Fruit fly (Drosophila melanogaster): ENCODE measurements around the gene Or85a.
A peak's percentile ranks its signal among the peaks of the same experiment; 100 is the strongest.

Gene Or85a

DNA sequence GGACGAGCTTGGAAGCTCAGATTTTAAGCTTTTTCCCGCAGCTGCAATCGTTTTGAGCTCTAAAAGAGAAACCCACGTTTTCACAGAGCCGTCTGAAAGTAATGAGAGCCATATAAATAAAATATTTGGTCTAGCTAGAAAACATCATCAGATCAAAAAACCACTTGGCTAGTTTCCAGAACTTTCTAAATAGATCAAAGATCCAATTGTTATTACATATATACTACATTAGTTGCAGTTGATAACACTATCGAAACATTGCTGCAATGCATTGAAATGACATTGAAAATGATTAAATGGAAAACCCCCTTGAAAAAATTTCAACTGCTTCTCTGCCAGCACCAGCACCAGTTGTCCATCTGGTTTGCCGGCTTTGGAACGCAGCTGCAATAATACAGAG lies 33.4 kb downstream of the Or85a start:
- TF ChIP-seq ey (GFP tag; optimal IDR thresholded peaks at IDR 0.05) (peak; percentile 24), dsf (GFP tag; optimal IDR thresholded peaks at IDR 0.05; ENCODE audit: borderline replicate concordance) (no peak), Rel (GFP tag; optimal IDR thresholded peaks at IDR 0.05) (no peak), Rel (tag; optimal IDR thresholded peaks at IDR 0.05) (no peak), OdsH (GFP tag; optimal IDR thresholded peaks at IDR 0.05) (no peak), psq (GFP tag; optimal IDR thresholded peaks at IDR 0.05) (no peak), CG9705 (GFP tag; optimal IDR thresholded peaks at IDR 0.05) (no peak), h (GFP tag; optimal IDR thresholded peaks at IDR 0.05) (peak; percentile 10), Sp1 (GFP tag; optimal IDR thresholded peaks at IDR 0.05) (no peak), br (GFP tag; optimal IDR thresholded peaks at IDR 0.05) (peak; percentile 9), woc (GFP tag; optimal IDR thresholded peaks at IDR 0.05) (no peak), HLH106 (tag; optimal IDR thresholded peaks at IDR 0.05) (peak; percentile 43)

DNA sequence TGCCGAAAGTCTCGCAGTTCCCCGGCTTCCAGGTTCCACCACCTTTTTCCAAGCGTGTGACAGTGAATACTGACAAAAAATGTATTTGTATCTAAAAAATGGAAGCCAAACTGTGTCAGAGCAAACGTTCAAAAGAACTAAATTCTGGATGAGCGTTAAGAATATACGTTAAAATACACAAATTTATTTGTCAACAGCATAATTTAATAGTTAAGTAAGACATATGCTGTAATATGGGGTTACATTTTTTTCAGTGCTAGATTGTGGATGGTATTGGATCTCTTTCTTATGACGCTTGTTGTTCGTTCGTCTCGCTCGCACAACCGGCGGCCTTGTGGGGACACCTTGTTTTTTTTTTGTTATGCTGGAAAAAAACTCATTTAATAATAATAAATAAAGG lies 34.0 kb downstream of the Or85a start:
- TF ChIP-seq Dif (GFP tag; optimal IDR thresholded peaks at IDR 0.05; ENCODE audit: partially characterized antibody) (no peak), dmrt93B (GFP tag; optimal IDR thresholded peaks at IDR 0.05) (no peak), Abd-B (GFP tag; optimal IDR thresholded peaks at IDR 0.05) (no peak), foxo (GFP tag; optimal IDR thresholded peaks at IDR 0.05) (peak in 1 of 2 experiments; percentile 54), brk (GFP tag; optimal IDR thresholded peaks at IDR 0.05) (peak; percentile 26), fru (GFP tag; optimal IDR thresholded peaks at IDR 0.05) (peak; percentile 67), Vsx2 (GFP tag; optimal IDR thresholded peaks at IDR 0.05; ENCODE audit: partially characterized antibody) (no peak), h (GFP tag; optimal IDR thresholded peaks at IDR 0.05) (peak; percentile 72), CG9705 (GFP tag; optimal IDR thresholded peaks at IDR 0.05) (no peak), Hnf4 (GFP tag; optimal IDR thresholded peaks at IDR 0.05) (peak; percentile 11), br (GFP tag; optimal IDR thresholded peaks at IDR 0.05) (peak; percentile 57), sv (GFP tag; optimal IDR thresholded peaks at IDR 0.05) (peak; percentile 95), Rel (GFP tag; optimal IDR thresholded peaks at IDR 0.05) (no peak), Rel (tag; optimal IDR thresholded peaks at IDR 0.05) (no peak), psq (GFP tag; optimal IDR thresholded peaks at IDR 0.05) (peak; percentile 9), woc (GFP tag; optimal IDR thresholded peaks at IDR 0.05) (peak; percentile 12), dsf (GFP tag; optimal IDR thresholded peaks at IDR 0.05; ENCODE audit: borderline replicate concordance) (no peak), Sp1 (GFP tag; optimal IDR thresholded peaks at IDR 0.05) (no peak), rgr (GFP tag; optimal IDR thresholded peaks at IDR 0.05) (peak; percentile 61), Mio (GFP tag; optimal IDR thresholded peaks at IDR 0.05) (no peak), CG32264 (GFP tag; optimal IDR thresholded peaks at IDR 0.05) (peak; percentile 44), Hr83 (GFP tag; optimal IDR thresholded peaks at IDR 0.05; ENCODE audit: poor library complexity, severe bottlenecking) (no peak), Myc (optimal IDR thresholded peaks at IDR 0.05) (no peak), sage (GFP tag; optimal IDR thresholded peaks at IDR 0.05) (peak; percentile 4), ey (GFP tag; optimal IDR thresholded peaks at IDR 0.05) (peak; percentile 50), OdsH (GFP tag; optimal IDR thresholded peaks at IDR 0.05) (peak; percentile 38), HLH106 (tag; optimal IDR thresholded peaks at IDR 0.05) (peak; percentile 25)

DNA sequence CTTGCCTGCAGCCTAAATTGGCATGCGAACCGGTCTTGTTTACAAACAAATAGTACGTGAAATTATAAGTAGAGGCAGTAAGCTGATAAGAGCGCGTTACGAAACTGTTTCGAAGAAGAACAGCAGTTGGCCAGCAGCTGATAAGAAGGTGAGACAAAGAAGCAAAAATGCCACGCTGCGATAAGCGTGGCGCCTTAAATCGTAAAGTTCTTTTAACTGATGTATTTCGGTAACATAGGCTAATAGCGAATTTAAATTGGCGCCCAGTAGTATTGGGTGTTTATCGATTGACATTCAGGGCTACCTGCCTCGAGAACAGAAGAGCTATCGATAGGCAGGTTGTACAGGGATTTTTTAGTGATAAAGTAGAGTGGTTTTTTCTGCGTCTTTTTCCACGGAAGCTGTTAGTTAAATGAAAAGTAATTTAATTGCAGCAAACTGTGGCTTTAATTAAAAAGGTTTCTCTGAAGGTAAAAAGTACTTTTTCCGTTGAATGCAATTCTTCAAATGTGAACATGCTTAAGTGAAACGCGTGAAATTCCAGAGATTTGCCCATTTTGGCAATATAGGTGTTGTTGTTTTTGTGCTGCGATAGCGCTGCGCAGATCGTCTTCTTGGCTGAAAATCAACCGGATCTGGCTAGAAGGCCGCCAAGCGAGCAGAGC lies 35.2 kb downstream of the Or85a start, which contains the start of gene stck:
Gene stck (plus strand): TSS at position 353 of the 665 bp plus-strand sequence.
- TF ChIP-seq woc (GFP tag; optimal IDR thresholded peaks at IDR 0.05) (peak; percentile 8), rgr (GFP tag; optimal IDR thresholded peaks at IDR 0.05) (no peak), Rel (GFP tag; optimal IDR thresholded peaks at IDR 0.05) (no peak), Rel (tag; optimal IDR thresholded peaks at IDR 0.05) (peak; percentile 78), Myc (optimal IDR thresholded peaks at IDR 0.05) (peak; percentile 95), Mio (GFP tag; optimal IDR thresholded peaks at IDR 0.05) (no peak), dl (GFP tag; optimal IDR thresholded peaks at IDR 0.05; ENCODE audit: insufficient read depth in 1 of 2, partially characterized antibody in 2 of 2) (peak in 1 of 2 experiments; percentile 15), Dfd (GFP tag; optimal IDR thresholded peaks at IDR 0.05) (no peak), h (GFP tag; optimal IDR thresholded peaks at IDR 0.05) (peak; percentile 47), CrebA (GFP tag; optimal IDR thresholded peaks at IDR 0.05; ENCODE audit: borderline replicate concordance) (no peak), sage (GFP tag; optimal IDR thresholded peaks at IDR 0.05) (no peak)

DNA sequence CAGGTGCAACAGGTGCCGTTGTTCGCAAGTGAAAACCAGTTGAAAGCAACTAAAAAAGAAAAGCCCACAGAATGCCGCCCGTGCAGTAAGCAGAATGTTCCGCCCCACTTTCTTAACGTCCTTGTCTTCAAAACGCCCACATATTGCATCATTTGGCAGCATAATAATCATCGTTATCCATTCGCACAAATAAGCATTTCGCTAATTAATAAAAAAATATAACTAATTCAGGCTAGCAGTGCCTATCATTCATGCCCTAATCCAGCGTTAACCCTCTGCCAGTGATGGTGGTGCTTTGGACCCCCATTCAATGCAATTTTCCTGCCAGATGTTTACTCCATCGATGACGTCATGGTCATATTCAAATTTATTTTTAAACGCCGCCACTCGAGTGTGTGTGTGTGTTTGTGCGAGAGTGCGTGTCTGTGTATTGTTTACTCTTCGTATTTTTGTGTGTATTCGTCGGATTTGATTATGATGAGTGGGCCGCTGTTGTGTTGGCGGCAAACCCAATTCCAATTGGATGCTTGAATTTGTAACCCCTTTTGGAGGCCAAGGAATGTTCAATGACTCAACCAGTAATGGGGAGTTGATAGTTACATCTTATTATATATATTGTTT lies 35.9 kb downstream of the Or85a start:
- TF ChIP-seq Jra (GFP tag; optimal IDR thresholded peaks at IDR 0.05) (peak; percentile 33), psq (GFP tag; optimal IDR thresholded peaks at IDR 0.05) (no peak), sage (GFP tag; optimal IDR thresholded peaks at IDR 0.05) (no peak), Dfd (GFP tag; optimal IDR thresholded peaks at IDR 0.05) (no peak), Hr83 (GFP tag; optimal IDR thresholded peaks at IDR 0.05; ENCODE audit: poor library complexity, severe bottlenecking) (peak; percentile 27), CrebA (GFP tag; optimal IDR thresholded peaks at IDR 0.05; ENCODE audit: borderline replicate concordance) (no peak), woc (GFP tag; optimal IDR thresholded peaks at IDR 0.05) (no peak), h (GFP tag; optimal IDR thresholded peaks at IDR 0.05) (no peak)
